Worm (Caenorhabditis elegans): ENCODE data around the gene C49F8.1.

The C49F8.1 gene

ce11 chrX:13379072-13379471, 14.3 kb upstream of the C49F8.1 start:
- TF ChIP-seq dao-5 (tag; optimal IDR thresholded peaks at IDR 0.05), result no peak
- no peak for TF ChIP-seq him-1 (tag; optimal IDR thresholded peaks at IDR 0.05)
- TF ChIP-seq W03F9.2 (tag; optimal IDR thresholded peaks at IDR 0.05), result no peak

DNA sequence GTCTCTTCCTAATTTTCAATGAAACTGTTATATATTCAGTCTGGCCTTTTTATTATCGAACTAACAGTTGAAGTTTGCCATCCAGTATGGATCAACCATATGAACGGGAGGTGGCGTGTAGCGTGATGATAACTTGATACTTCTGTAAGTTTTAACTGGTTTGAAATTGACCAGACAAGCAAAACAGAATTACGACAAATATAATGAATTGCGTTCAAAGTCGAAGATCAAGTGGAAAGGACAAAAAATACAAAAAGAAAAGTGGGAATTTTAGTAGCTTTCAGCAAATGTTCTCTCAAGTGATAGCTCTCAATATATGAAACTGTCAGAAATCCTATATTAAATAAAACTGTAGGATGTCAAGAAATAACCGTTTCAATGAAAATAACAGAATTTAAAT, 12.1 kb upstream of the C49F8.1 start, which contains the start of the genes C49F8.14 and gem-1:
C49F8.14 (minus strand) TSS at position 99 of the 400 bp plus-strand sequence.
gem-1 (minus strand) TSS at position 142 of the 400 bp plus-strand sequence.
- TF ChIP-seq him-1 (tag; optimal IDR thresholded peaks at IDR 0.05) (no peak), W03F9.2 (tag; optimal IDR thresholded peaks at IDR 0.05) (no peak), dao-5 (tag; optimal IDR thresholded peaks at IDR 0.05) (no peak)

ce11 chrX:13376185-13376584, 11.4 kb upstream of the C49F8.1 start:
- TF ChIP-seq W03F9.2 (tag; optimal IDR thresholded peaks at IDR 0.05) (no peak), him-1 (tag; optimal IDR thresholded peaks at IDR 0.05) (no peak), dao-5 (tag; optimal IDR thresholded peaks at IDR 0.05) (no peak)

- TF ChIP-seq him-1 (tag; optimal IDR thresholded peaks at IDR 0.05) (no peak), dao-5 (tag; optimal IDR thresholded peaks at IDR 0.05) (no peak), W03F9.2 (tag; optimal IDR thresholded peaks at IDR 0.05) (no peak)
These were observed 3.5 kb upstream of the C49F8.1 start for ce11 chrX:13368283-13368682.

ce11 chrX:13366955-13367354, 2.2 kb upstream of the C49F8.1 start:
- no peak for TF ChIP-seq him-1 (tag; optimal IDR thresholded peaks at IDR 0.05)
- no peak for TF ChIP-seq W03F9.2 (tag; optimal IDR thresholded peaks at IDR 0.05)
- TF ChIP-seq dao-5 (tag; optimal IDR thresholded peaks at IDR 0.05), result no peak

DNA sequence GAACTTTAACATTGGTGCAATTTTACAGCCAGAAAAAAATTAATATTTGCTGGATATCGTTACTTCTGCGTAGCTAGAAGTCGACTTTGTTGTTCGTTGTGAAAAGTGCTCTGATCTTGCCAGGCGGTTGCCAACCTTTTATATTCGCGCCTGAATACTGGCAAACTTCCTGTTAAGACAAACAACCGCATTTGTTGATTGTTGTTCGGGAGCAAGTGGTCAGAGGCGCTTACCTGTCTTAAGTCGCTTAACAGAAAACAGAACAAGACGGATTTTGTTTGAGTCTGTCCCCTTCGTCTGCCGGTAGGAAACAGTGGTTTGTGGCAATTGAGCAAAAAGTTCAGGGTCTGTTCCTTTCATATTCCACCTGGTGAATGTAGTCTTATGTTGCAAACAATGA, 2.3 kb downstream of the C49F8.1 start, which contains the start of gene C49F8.15:
C49F8.15 (minus strand) TSS at position 101 of the 400 bp plus-strand sequence.
- TF ChIP-seq him-1 (tag; optimal IDR thresholded peaks at IDR 0.05) (no peak), W03F9.2 (tag; optimal IDR thresholded peaks at IDR 0.05) (no peak), dao-5 (tag; optimal IDR thresholded peaks at IDR 0.05) (no peak)

ce11 chrX:13360632-13361031, 4.2 kb downstream of the C49F8.1 start:
- TF ChIP-seq dao-5 (tag; optimal IDR thresholded peaks at IDR 0.05) (no peak), W03F9.2 (tag; optimal IDR thresholded peaks at IDR 0.05) (no peak), him-1 (tag; optimal IDR thresholded peaks at IDR 0.05) (no peak)

DNA sequence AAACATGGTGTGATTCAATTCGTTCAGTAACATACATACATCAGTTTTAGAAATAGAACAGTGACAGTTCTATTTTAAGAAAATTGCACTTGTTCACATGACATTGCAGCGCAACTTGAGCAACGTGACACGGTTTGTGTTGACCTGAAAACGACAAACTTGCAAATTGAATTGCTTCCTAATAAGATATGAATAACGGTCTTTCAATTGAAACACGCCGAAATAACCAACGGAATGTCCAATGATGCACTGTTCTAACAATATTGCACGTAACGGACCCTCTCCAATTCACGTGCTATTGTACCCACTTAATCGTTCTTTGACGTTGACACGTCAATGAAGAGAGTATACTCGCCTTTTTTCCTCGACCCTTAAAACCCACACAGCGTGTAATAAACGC, 5.0 kb downstream of the C49F8.1 start:
- TF ChIP-seq W03F9.2 (tag; optimal IDR thresholded peaks at IDR 0.05), result no peak

ce11 chrX:13358573-13358972, 6.2 kb downstream of the C49F8.1 start:
- no peak for TF ChIP-seq W03F9.2 (tag; optimal IDR thresholded peaks at IDR 0.05)
- TF ChIP-seq him-1 (tag; optimal IDR thresholded peaks at IDR 0.05), result no peak
- TF ChIP-seq dao-5 (tag; optimal IDR thresholded peaks at IDR 0.05), result no peak

- TF ChIP-seq dao-5 (tag; optimal IDR thresholded peaks at IDR 0.05), result no peak
- TF ChIP-seq W03F9.2 (tag; optimal IDR thresholded peaks at IDR 0.05), result no peak
- TF ChIP-seq him-1 (tag; optimal IDR thresholded peaks at IDR 0.05), result no peak
These were observed 7.1 kb downstream of the C49F8.1 start for ce11 chrX:13357673-13358072.

DNA sequence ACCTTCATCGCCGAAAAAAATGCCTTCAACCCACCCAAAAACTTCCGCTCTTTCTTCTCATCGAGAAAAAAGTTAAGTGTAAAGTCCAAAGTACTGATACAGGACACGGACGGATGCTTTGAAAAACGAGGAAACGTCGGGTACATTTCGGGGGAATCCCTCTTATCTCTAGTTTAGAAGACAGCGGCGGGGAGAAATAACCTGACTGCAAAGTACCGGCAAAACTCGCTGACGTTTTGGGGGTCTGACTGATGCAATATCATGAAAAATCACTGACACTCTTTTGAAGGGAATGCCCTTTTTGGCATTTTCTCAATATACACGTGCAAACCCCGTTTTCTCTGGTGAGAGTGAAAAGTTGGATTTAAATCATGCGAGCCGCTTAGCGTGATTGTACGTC, 8.3 kb downstream of the C49F8.1 start:
- TF ChIP-seq dao-5 (tag; optimal IDR thresholded peaks at IDR 0.05) (no peak), him-1 (tag; optimal IDR thresholded peaks at IDR 0.05) (no peak), W03F9.2 (tag; optimal IDR thresholded peaks at IDR 0.05) (peak; percentile 1)

DNA sequence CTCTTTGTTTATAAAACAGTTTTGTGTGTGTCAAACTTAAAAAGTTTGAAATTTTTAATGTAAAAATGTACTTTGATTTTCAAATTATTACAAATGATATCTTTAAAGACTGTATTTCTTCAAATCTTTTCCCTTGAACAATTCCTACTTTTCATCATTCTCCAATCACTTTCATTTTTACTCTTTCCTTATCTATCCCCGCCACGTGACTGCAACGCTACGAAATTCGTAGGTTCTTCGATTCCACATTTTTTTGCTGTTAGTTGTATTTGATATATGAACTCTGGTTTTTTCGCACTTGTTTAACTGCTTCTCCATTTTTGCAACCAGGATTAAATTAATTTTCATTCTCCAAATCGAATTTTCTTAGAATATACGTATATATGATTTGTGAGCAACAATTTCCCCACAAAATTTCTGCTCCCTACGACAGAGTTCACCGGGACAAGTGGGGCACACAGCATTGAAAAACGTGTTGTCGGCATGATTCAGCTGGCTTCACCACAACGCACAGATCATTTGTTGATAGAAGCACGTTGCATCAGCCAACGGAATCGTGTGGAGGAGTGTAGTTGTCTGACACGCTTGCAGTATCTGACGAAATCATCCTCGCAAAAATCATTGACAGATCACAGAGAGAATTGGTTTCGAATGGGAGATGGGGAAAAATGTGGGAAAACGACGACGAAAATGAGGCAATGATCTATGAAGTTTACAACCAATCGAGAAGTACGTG, 10.0 kb downstream of the C49F8.1 start:
- TF ChIP-seq him-1 (tag; optimal IDR thresholded peaks at IDR 0.05) (no peak), dao-5 (tag; optimal IDR thresholded peaks at IDR 0.05) (no peak), W03F9.2 (tag; optimal IDR thresholded peaks at IDR 0.05) (no peak)

ce11 chrX:13353530-13353929, 11.3 kb downstream of the C49F8.1 start:
- TF ChIP-seq W03F9.2 (tag; optimal IDR thresholded peaks at IDR 0.05), result no peak
- no peak for TF ChIP-seq dao-5 (tag; optimal IDR thresholded peaks at IDR 0.05)
- no peak for TF ChIP-seq him-1 (tag; optimal IDR thresholded peaks at IDR 0.05)

DNA sequence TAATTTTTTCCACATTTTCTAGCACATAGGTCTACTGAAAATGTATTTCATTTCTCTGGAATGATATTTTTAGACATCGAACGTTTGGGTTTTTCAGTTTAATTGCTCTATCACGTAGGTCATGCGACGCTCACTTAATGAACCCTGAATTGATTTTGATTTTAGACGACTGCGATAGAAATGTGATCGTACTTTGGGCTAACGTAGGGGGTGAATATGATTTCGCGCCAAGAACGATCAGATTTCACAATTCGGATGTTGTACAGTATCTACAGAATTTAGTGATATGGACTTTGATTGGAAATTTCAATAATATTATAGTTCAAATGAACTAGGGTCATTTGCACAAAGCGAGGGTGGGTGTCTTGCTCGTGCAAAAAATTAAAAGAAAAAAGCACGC, 12.6 kb downstream of the C49F8.1 start:
- TF ChIP-seq W03F9.2 (tag; optimal IDR thresholded peaks at IDR 0.05), result no peak
- TF ChIP-seq dao-5 (tag; optimal IDR thresholded peaks at IDR 0.05), result no peak
- no peak for TF ChIP-seq him-1 (tag; optimal IDR thresholded peaks at IDR 0.05)
